Worm (Caenorhabditis elegans) whole organism, late embryonic: ENCODE results near the gene C52B9.8.

Experiments used
- ceh-6 ChIP-seq: fragments of 200-800 bp; sonication (Bioruptor generic); optimal IDR thresholded peaks from 2 replicates; lab custom pipeline; 2018; ENCODE audit warnings: mild to moderate bottlenecking, missing genetic modification characterization, missing compliant biosample characterization
- che-1 ChIP-seq: sonication (generic microtip); optimal IDR thresholded peaks from 2 replicates; lab custom pipeline; 2016; ENCODE audit warnings: mild to moderate bottlenecking, missing genetic modification characterization, missing compliant biosample characterization
- dmd-4 ChIP-seq: sonication (generic microtip); optimal IDR thresholded peaks from 2 replicates; lab custom pipeline; 2016; ENCODE audit warnings: borderline replicate concordance, missing genetic modification characterization, missing compliant biosample characterization
- fkh-10 ChIP-seq: fragments of 150-350 bp; optimal IDR thresholded peaks from 2 replicates; lab custom pipeline; 2014; ENCODE audit warnings: missing biosample characterization, missing genetic modification reagents, missing genetic modification characterization
- fkh-6 ChIP-seq: sonication (generic microtip); optimal IDR thresholded peaks from 2 replicates; lab custom pipeline; 2016; ENCODE audit warnings: missing genetic modification characterization, missing compliant biosample characterization
- lin-11 ChIP-seq: fragments of 200-800 bp; sonication (Bioruptor generic); optimal IDR thresholded peaks from 2 replicates; lab custom pipeline; 2018; ENCODE audit warnings: mild to moderate bottlenecking, missing genetic modification characterization, missing compliant biosample characterization
- nhr-11 ChIP-seq: fragments of 150-350 bp; optimal IDR thresholded peaks from 2 replicates; lab custom pipeline; 2014; ENCODE audit warnings: missing biosample characterization, missing genetic modification characterization
- pqm-1 ChIP-seq: sonication (generic microtip); optimal IDR thresholded peaks from 2 replicates; lab custom pipeline; 2016; ENCODE audit warnings: missing genetic modification characterization, missing compliant biosample characterization
- tbx-2 ChIP-seq: sonication (generic microtip); optimal IDR thresholded peaks from 2 replicates; lab custom pipeline; 2016; ENCODE audit warnings: missing genetic modification characterization, missing compliant biosample characterization
- unc-3 ChIP-seq, 2 experiments: fragments of 200-800 bp in 1 of 2; sonication (Bioruptor generic) in 1 of 2; sonication (generic microtip) in 1 of 2; conservative IDR thresholded peaks in 1 of 2; optimal IDR thresholded peaks in 1 of 2; 2 replicates each; pipeline versions ENCODE4 v1.3.6 to Lab custom; 2016 to 2022; ENCODE audit warnings: missing compliant biosample characterization in 2 of 2, missing genetic modification characterization in 2 of 2, missing genetic modification reagents in 1 of 2
- unc-55 ChIP-seq: sonication (generic microtip); optimal IDR thresholded peaks from 2 replicates; lab custom pipeline; 2017; ENCODE audit warnings: missing biosample characterization, missing genetic modification reagents, missing genetic modification characterization
- unc-86 ChIP-seq: sonication (generic microtip); optimal IDR thresholded peaks from 2 replicates; lab custom pipeline; 2016; ENCODE audit warnings: missing genetic modification characterization, missing compliant biosample characterization
- zip-5 ChIP-seq: sonication (generic microtip); optimal IDR thresholded peaks from 2 replicates; lab custom pipeline; 2016; ENCODE audit warnings: missing genetic modification characterization, missing compliant biosample characterization
- ztf-16 ChIP-seq: sonication (generic microtip); optimal IDR thresholded peaks from 2 replicates; lab custom pipeline; 2017; ENCODE audit warnings: missing genetic modification characterization, missing compliant biosample characterization

ce11 chrX:4322847-4323455 is 11.4 kb upstream of the C52B9.8 start:
- TF ChIP-seq unc-86, result no peak
- no peak for TF ChIP-seq fkh-10 (GFP tag; lab: Kevin White, UChicago)
- no peak for TF ChIP-seq ceh-6 (GFP tag; lab: Kevin White, UChicago)
- no peak for TF ChIP-seq zip-5
- no peak for TF ChIP-seq unc-3 (GFP tag; conservative IDR thresholded peaks at IDR 0.05; lab: Robert Waterston, UW)
- TF ChIP-seq unc-3 (tag; optimal IDR thresholded peaks at IDR 0.05; lab: Kevin White, UChicago), result no peak
- no peak for TF ChIP-seq dmd-4 (tag; lab: Kevin White, UChicago)
- TF ChIP-seq che-1 (tag; lab: Kevin White, UChicago), result no peak
- TF ChIP-seq lin-11 (tag; lab: Kevin White, UChicago), result no peak
- no peak for TF ChIP-seq pqm-1
- no peak for TF ChIP-seq tbx-2 (tag; lab: Kevin White, UChicago)
- no peak for TF ChIP-seq unc-55 (GFP tag; lab: Kevin White, UChicago)
- TF ChIP-seq fkh-6 (tag; lab: Kevin White, UChicago), result no peak
- no peak for TF ChIP-seq nhr-11 (tag; lab: Kevin White, UChicago)
- TF ChIP-seq ztf-16 (tag; lab: Kevin White, UChicago), result no peak
